Worm (Caenorhabditis elegans): ENCODE measurements around the gene K12D12.5.

The K12D12.5 gene

ce11 chrII:11839116-11839515 lies 21.7 kb upstream of the K12D12.5 start (continued):
- TF ChIP-seq snpc-4 (tag; optimal IDR thresholded peaks at IDR 0.05), result no peak
- no peak for TF ChIP-seq nhr-77 (tag; optimal IDR thresholded peaks at IDR 0.05)
- TF ChIP-seq lin-13 (GFP tag; optimal IDR thresholded peaks at IDR 0.05), result no peak

ce11 chrII:11841653-11842052 lies 19.2 kb upstream of the K12D12.5 start:
- TF ChIP-seq nhr-85 (tag) (peak; percentile 90), ama-1 (optimal IDR thresholded peaks at IDR 0.05) (no peak), ceh-90 (tag; optimal IDR thresholded peaks at IDR 0.05) (no peak), nhr-47 (tag; optimal IDR thresholded peaks at IDR 0.05) (peak; percentile 40), nhr-71 (tag; optimal IDR thresholded peaks at IDR 0.05) (peak; percentile 57), nhr-19 (GFP tag; conservative IDR thresholded peaks at IDR 0.05) (0 out of 2 replicates have a peak, but pooled peaks have one; percentile 21), lin-14 (GFP tag; optimal IDR thresholded peaks at IDR 0.05) (peak; percentile 35), snpc-4 (tag; optimal IDR thresholded peaks at IDR 0.05) (peak; percentile 80), vab-15 (tag; optimal IDR thresholded peaks at IDR 0.05) (no peak), nhr-20 (tag; optimal IDR thresholded peaks at IDR 0.05) (peak; percentile 50), nhr-90 (tag; optimal IDR thresholded peaks at IDR 0.05; ENCODE audit: poor library complexity) (peak; percentile 59), grh-1 (GFP tag; IDR thresholded peaks at IDR 0.05) (0 out of 2 replicates have a peak, but pooled peaks have one; percentile 14), snu-23 (GFP tag; optimal IDR thresholded peaks at IDR 0.05) (peak; percentile 35)

ce11 chrII:11842317-11842716 lies 18.5 kb upstream of the K12D12.5 start, which contains the start of gene T27D12.1:
Gene T27D12.1, plus strand, starts transcription at chrII:11842617.
- no peak for TF ChIP-seq fkh-4 (tag; optimal IDR thresholded peaks at IDR 0.05; ENCODE audit: borderline replicate concordance)
- no peak for TF ChIP-seq pqm-1 (tag; optimal IDR thresholded peaks at IDR 0.05)
- no peak for TF ChIP-seq pag-3 (tag; optimal IDR thresholded peaks at IDR 0.05; ENCODE audit: borderline replicate concordance, insufficient read depth)
- no peak for TF ChIP-seq irx-1 (tag; optimal IDR thresholded peaks at IDR 0.05)
- TF ChIP-seq sup-37 (GFP tag; optimal IDR thresholded peaks at IDR 0.05), result no peak
- TF ChIP-seq zag-1 (tag; optimal IDR thresholded peaks at IDR 0.05), result no peak
- TF ChIP-seq alr-1 (tag; optimal IDR thresholded peaks at IDR 0.05; ENCODE audit: borderline replicate concordance), result no peak
- no peak for TF ChIP-seq nhr-76 (tag; optimal IDR thresholded peaks at IDR 0.05)
- no peak for TF ChIP-seq nhr-28 (tag; optimal IDR thresholded peaks at IDR 0.05)
- TF ChIP-seq aha-1 (tag; optimal IDR thresholded peaks at IDR 0.05), result no peak
- no peak for TF ChIP-seq vab-15 (tag; optimal IDR thresholded peaks at IDR 0.05)
- no peak for TF ChIP-seq nhr-90 (tag; optimal IDR thresholded peaks at IDR 0.05; ENCODE audit: poor library complexity)
- no peak for TF ChIP-seq nhr-19 (GFP tag; conservative IDR thresholded peaks at IDR 0.05)
- TF ChIP-seq elt-3 (tag; optimal IDR thresholded peaks at IDR 0.05), result no peak
- TF ChIP-seq jun-1 (tag; optimal IDR thresholded peaks at IDR 0.05), result no peak
- no peak for TF ChIP-seq isw-1 (GFP tag; IDR thresholded peaks at IDR 0.05)
- TF ChIP-seq nhr-20 (tag; optimal IDR thresholded peaks at IDR 0.05), result no peak
- TF ChIP-seq F16B12.6 (tag; optimal IDR thresholded peaks at IDR 0.05), result no peak
- no peak for TF ChIP-seq unc-130 (tag; optimal IDR thresholded peaks at IDR 0.05)

ce11 chrII:11842766-11843165 lies 18.1 kb upstream of the K12D12.5 start:
- TF ChIP-seq efl-1 (optimal IDR thresholded peaks at IDR 0.05), result no peak
- no peak for TF ChIP-seq efl-1 (GFP tag; optimal IDR thresholded peaks at IDR 0.05 in 1 of 2)
- TF ChIP-seq snpc-4 (tag; optimal IDR thresholded peaks at IDR 0.05), result peak; percentile 27
- no peak for TF ChIP-seq nhr-77 (tag; optimal IDR thresholded peaks at IDR 0.05)

- TF ChIP-seq nhr-19 (GFP tag; conservative IDR thresholded peaks at IDR 0.05) (no peak), fkh-10 (GFP tag; optimal IDR thresholded peaks at IDR 0.05) (no peak), lin-39 (tag; optimal IDR thresholded peaks at IDR 0.05) (no peak), rnt-1 (tag; optimal IDR thresholded peaks at IDR 0.05) (no peak), efl-3 (GFP tag; optimal IDR thresholded peaks at IDR 0.05) (no peak), isw-1 (GFP tag; IDR thresholded peaks at IDR 0.05) (no peak), nhr-85 (tag) (peak; percentile 69), C34B4.2 (tag; optimal IDR thresholded peaks at IDR 0.05) (no peak), zag-1 (tag; optimal IDR thresholded peaks at IDR 0.05) (no peak), irx-1 (tag; optimal IDR thresholded peaks at IDR 0.05) (no peak), ama-1 (optimal IDR thresholded peaks at IDR 0.05) (no peak), blmp-1 (tag; optimal IDR thresholded peaks at IDR 0.05) (peak; percentile 46), nhr-71 (tag; optimal IDR thresholded peaks at IDR 0.05) (peak; percentile 7), lin-13 (GFP tag; optimal IDR thresholded peaks at IDR 0.05) (no peak)
Observed at ce11 chrII:11843441-11843840, 17.4 kb upstream of the K12D12.5 start.
